Worm (Caenorhabditis elegans): Measurements from ENCODE around the gene C45B2.3.

DNA sequence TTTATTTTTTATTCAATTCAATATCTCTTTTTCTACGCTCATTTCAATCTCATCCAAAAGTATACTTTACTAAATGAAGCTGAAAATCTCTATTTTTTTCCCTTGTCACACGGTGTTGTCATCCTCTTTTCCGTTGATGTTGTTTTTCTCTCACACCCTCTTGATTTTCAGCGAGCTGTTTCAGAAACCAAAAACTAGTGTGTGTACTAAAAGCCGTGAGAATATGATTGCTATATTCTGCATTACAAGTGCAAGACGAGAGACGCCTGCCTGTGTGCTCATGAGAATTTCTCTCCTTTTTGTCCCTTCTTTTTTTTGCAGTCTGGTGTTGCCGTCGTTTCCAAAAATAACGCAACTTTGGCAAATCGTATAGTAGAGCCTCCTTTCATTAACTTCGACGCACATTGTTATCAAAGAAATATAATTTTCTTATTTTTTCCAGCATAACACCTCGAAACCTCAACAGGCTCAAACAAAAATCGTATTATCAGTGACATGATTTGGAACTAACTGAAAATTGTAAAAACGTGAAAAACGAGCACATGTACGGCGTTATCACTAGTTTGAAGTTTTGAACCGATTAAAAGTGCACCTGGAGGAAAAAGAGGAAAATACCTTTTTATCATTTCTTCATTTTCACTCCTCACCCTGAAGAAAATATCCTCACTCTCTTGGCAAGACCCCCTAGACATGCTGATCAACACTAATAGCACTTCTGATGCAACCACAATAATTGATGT is 35.5 kb downstream of the C45B2.3 start, which contains the start of gene C15H9.2:
- TF ChIP-seq unc-130 (GFP tag; optimal IDR thresholded peaks at IDR 0.05) (no peak), F55B11.4 (tag; optimal IDR thresholded peaks at IDR 0.05; ENCODE audit: borderline replicate concordance, insufficient read depth) (no peak), hsf-1 (GFP tag; IDR thresholded peaks at IDR 0.05) (no peak), tbx-9 (tag; optimal IDR thresholded peaks at IDR 0.05; ENCODE audit: borderline replicate concordance) (no peak)

Measured in whole organism, young adult.